Worm (Caenorhabditis elegans) whole organism, late embryonic: ENCODE measurements around the gene anmt-2.

Experiments
- ceh-31 ChIP-seq: sonication (generic microtip); optimal IDR thresholded peaks from 2 replicates; lab custom pipeline; 2016; ENCODE audit warnings: missing genetic modification characterization, missing compliant biosample characterization
- ceh-9 ChIP-seq: sonication (generic microtip); optimal IDR thresholded peaks from 2 replicates; lab custom pipeline; 2016; ENCODE audit warnings: mild to moderate bottlenecking, missing genetic modification characterization, inconsistent platforms, missing compliant biosample characterization
- dve-1 ChIP-seq: sonication (generic microtip); optimal IDR thresholded peaks from 2 replicates; lab custom pipeline; 2017; ENCODE audit warnings: antibody characterized with exemption, mild to moderate bottlenecking, missing genetic modification characterization, missing compliant biosample characterization
- fkh-10 ChIP-seq: fragments of 150-350 bp; optimal IDR thresholded peaks from 2 replicates; lab custom pipeline; 2014; ENCODE audit warnings: missing biosample characterization, missing genetic modification reagents, missing genetic modification characterization
- hlh-30 ChIP-seq: sonication (generic microtip); optimal IDR thresholded peaks from 2 replicates; lab custom pipeline; 2017; ENCODE audit warnings: antibody characterized with exemption, missing genetic modification characterization, missing compliant biosample characterization; ENCODE audit not compliant: insufficient read depth
- lin-11 ChIP-seq: fragments of 200-800 bp; sonication (Bioruptor generic); optimal IDR thresholded peaks from 2 replicates; lab custom pipeline; 2018; ENCODE audit warnings: mild to moderate bottlenecking, missing genetic modification characterization, missing compliant biosample characterization
- zip-5 ChIP-seq: sonication (generic microtip); optimal IDR thresholded peaks from 2 replicates; lab custom pipeline; 2016; ENCODE audit warnings: missing genetic modification characterization, missing compliant biosample characterization

- TF ChIP-seq zip-5 (tag; lab: Kevin White, UChicago) (no peak), dve-1 (tag; lab: Kevin White, UChicago) (no peak), hlh-30 (tag; lab: Kevin White, UChicago) (no peak), fkh-10 (GFP tag; lab: Kevin White, UChicago) (no peak), ceh-31 (tag; lab: Kevin White, UChicago) (no peak), ceh-9 (no peak), lin-11 (tag; lab: Kevin White, UChicago) (no peak)
Observed at ce11 chrIII:6118320-6118719, 39.2 kb downstream of the anmt-2 start, which contains the start of gene kin-18.
